Fruit fly (Drosophila melanogaster): ENCODE results near the gene CG4770.

DNA sequence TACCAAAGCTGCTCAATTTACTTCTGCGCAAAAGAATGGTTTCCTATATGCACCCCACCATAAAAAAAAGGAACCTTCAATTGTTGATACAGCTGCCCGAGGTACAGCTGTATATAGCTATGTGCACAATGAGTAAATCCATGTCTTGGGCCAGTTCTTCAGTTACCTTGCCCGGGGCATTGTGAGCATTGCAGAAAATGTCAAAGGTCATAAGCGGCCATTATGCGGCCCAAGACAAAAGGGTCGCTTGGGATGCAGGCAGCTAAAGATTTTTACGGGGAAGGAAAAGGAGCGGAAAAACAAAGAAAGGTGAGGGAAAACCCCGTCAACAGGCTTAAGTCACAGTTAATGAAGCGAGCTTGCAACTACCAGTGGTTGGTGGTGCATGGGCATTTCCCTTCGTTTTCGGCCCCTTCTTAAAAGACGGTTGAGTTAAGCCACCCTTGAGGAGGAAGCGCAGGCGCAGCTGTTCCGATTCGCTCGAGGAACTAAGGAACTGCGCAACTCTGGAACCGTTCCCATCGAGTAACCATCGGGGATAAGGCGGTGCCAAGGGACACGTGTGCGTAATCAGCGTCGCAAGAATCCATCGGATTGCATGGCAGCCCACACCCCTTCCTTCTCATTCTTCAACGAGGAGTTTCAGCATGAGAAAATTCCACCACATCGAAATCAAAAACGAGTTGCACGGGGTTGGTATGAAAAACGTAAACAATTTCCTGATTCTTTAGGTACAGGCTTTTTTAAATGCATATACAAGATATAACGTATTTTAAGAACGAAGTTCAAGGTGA lies 12.8 kb downstream of the CG4770 start:
- TF ChIP-seq psq (optimal IDR thresholded peaks at IDR 0.05) (no peak), insv (optimal IDR thresholded peaks at IDR 0.05) (no peak)

All from Kc167 (cell line).